Fruit fly (Drosophila melanogaster) whole organism, embryonic: ENCODE results near the gene Sp1.
A peak's percentile ranks its signal among the peaks of the same experiment; 100 is the strongest.

Source experiments
- Adf1 ChIP-seq: fragments of 200-800 bp; sonication (Bioruptor generic); IDR thresholded peaks from 2 replicates; pipeline ENCODE4 v1.3.6; 2022; ENCODE audit warnings: missing biosample characterization, missing genetic modification characterization
- B-H2 ChIP-seq: fragments of 200-800 bp; sonication (Bioruptor generic); optimal IDR thresholded peaks from 2 replicates; lab custom pipeline; 2018; ENCODE audit warnings: missing biosample characterization, mild to moderate bottlenecking, missing genetic modification characterization
- Bgb ChIP-seq: fragments of 200-800 bp; sonication (Bioruptor generic); IDR thresholded peaks from 2 replicates; pipeline ENCODE4 v1.3.6; 2022; ENCODE audit warnings: missing biosample characterization, missing genetic modification characterization; ENCODE audit not compliant: partially characterized antibody
- CG10274 ChIP-seq: fragments of 200-800 bp; sonication (Bioruptor generic); optimal IDR thresholded peaks from 3 replicates; lab custom pipeline; 2017; ENCODE audit warnings: missing biosample characterization, mild to moderate bottlenecking, missing genetic modification characterization
- CG10321 ChIP-seq: fragments of 200-800 bp; sonication (Bioruptor generic); IDR thresholded peaks from 2 replicates; pipeline ENCODE4 v1.3.6; 2022; ENCODE audit warnings: missing biosample characterization, missing genetic modification characterization
- CG11247 ChIP-seq: fragments of 200-800 bp; sonication (Bioruptor generic); IDR thresholded peaks from 2 replicates; pipeline ENCODE4 v1.3.6; 2022; ENCODE audit warnings: missing biosample characterization, missing genetic modification characterization
- CG12155 ChIP-seq: fragments of 200-800 bp; sonication (Bioruptor generic); optimal IDR thresholded peaks from 3 replicates; lab custom pipeline; 2016; ENCODE audit warnings: missing biosample characterization, missing genetic modification characterization
- CG16779 ChIP-seq: fragments of 200-800 bp; sonication (Bioruptor generic); IDR thresholded peaks from 2 replicates; pipeline ENCODE4 v1.3.6; 2022; ENCODE audit warnings: missing biosample characterization, missing genetic modification characterization
- CG16813 ChIP-seq: fragments of 200-800 bp; sonication (Bioruptor generic); IDR thresholded peaks from 3 replicates; pipeline ENCODE4 v1.3.6; 2022; ENCODE audit warnings: missing biosample characterization, missing genetic modification characterization; ENCODE audit not compliant: partially characterized antibody
- CG17829 ChIP-seq: fragments of 200-800 bp; optimal IDR thresholded peaks from 2 replicates; lab custom pipeline; 2019; ENCODE audit warnings: missing biosample characterization, mild to moderate bottlenecking, missing genetic modification characterization, moderate library complexity
- CG1832 ChIP-seq: fragments of 200-800 bp; sonication (Bioruptor generic); optimal IDR thresholded peaks from 2 replicates; lab custom pipeline; 2017; ENCODE audit warnings: missing biosample characterization, mild to moderate bottlenecking, missing genetic modification characterization, inconsistent platforms
- CG2199 ChIP-seq: fragments of 200-800 bp; sonication (Bioruptor generic); IDR thresholded peaks from 3 replicates; pipeline ENCODE4 v1.3.6; 2022; ENCODE audit warnings: missing biosample characterization, missing genetic modification characterization
- CG32767 ChIP-seq: fragments of 200-800 bp; sonication (Bioruptor generic); IDR thresholded peaks from 2 replicates; pipeline ENCODE4 v1.3.6; 2022; ENCODE audit warnings: missing biosample characterization, missing genetic modification characterization
- CG33557 ChIP-seq: fragments of 200-800 bp; sonication (Bioruptor generic); optimal IDR thresholded peaks from 2 replicates; lab custom pipeline; 2019; ENCODE audit warnings: missing biosample characterization, mild to moderate bottlenecking, missing genetic modification characterization, moderate library complexity
- CG42726 ChIP-seq: fragments of 200-800 bp; sonication (Bioruptor generic); IDR thresholded peaks from 2 replicates; pipeline ENCODE4 v1.3.6; 2022; ENCODE audit warnings: missing biosample characterization, missing genetic modification characterization; ENCODE audit not compliant: partially characterized antibody
- CG5180 ChIP-seq: fragments of 200-800 bp; sonication (Bioruptor generic); optimal IDR thresholded peaks from 3 replicates; lab custom pipeline; 2017; ENCODE audit warnings: missing biosample characterization, missing genetic modification characterization, mild to moderate bottlenecking, moderate library complexity, missing genetic modification reagents
- CG6813 ChIP-seq: fragments of 200-800 bp; sonication (Bioruptor generic); optimal IDR thresholded peaks from 2 replicates; lab custom pipeline; 2017; ENCODE audit warnings: missing biosample characterization, missing genetic modification characterization, mild to moderate bottlenecking, moderate library complexity, missing genetic modification reagents
- CG8290 ChIP-seq, 3 experiments: fragments of 200-800 bp; sonication (Bioruptor generic); optimal IDR thresholded peaks; 2 replicates each; lab custom pipeline; 2016 to 2019; ENCODE audit warnings: missing biosample characterization in 3 of 3, missing genetic modification characterization in 3 of 3, mild to moderate bottlenecking in 2 of 3, moderate library complexity in 1 of 3
- D ChIP-seq, 2 experiments: fragments of 200-800 bp in 1 of 2; fragments of >200 bp in 1 of 2; sonication (Bioruptor generic) in 1 of 2; optimal IDR thresholded peaks; 2 replicates in 1 of 2; 3 replicates in 1 of 2; lab custom pipeline; 2017; ENCODE audit warnings: mild to moderate bottlenecking in 1 of 2, missing biosample characterization in 1 of 2, missing genetic modification characterization in 1 of 2, missing genetic modification reagents in 1 of 2
- Deaf1 ChIP-seq: fragments of 200-800 bp; optimal IDR thresholded peaks from 3 replicates; lab custom pipeline; 2019; ENCODE audit warnings: missing biosample characterization, mild to moderate bottlenecking, missing genetic modification characterization, moderate library complexity
- E2f2 ChIP-seq: fragments of 200-800 bp; sonication (Bioruptor generic); IDR thresholded peaks from 2 replicates; pipeline ENCODE4 v1.3.6; 2022; ENCODE audit warnings: missing biosample characterization, missing genetic modification characterization
- Ets65A ChIP-seq: fragments of 200-800 bp; sonication (Bioruptor generic); peaks from one replicate; lab custom pipeline; 2016; ENCODE audit warnings: missing biosample characterization, missing genetic modification characterization
- HLH3B ChIP-seq: fragments of 200-800 bp; sonication (Bioruptor generic); IDR thresholded peaks from 2 replicates; pipeline ENCODE4 v1.3.6; 2022; ENCODE audit warnings: missing biosample characterization, missing genetic modification characterization
- HmgZ ChIP-seq: fragments of 200-800 bp; sonication (Bioruptor generic); optimal IDR thresholded peaks from 2 replicates; lab custom pipeline; 2018; ENCODE audit warnings: missing biosample characterization, mild to moderate bottlenecking, missing genetic modification characterization
- MESR4 ChIP-seq: fragments of 200-800 bp; sonication (Bioruptor generic); optimal IDR thresholded peaks from 2 replicates; lab custom pipeline; 2018; ENCODE audit warnings: missing biosample characterization, mild to moderate bottlenecking, missing genetic modification characterization, moderate library complexity
- Nf-YC ChIP-seq: fragments of 200-800 bp; optimal IDR thresholded peaks from 3 replicates; lab custom pipeline; 2019; ENCODE audit warnings: missing biosample characterization, mild to moderate bottlenecking, missing genetic modification characterization, moderate library complexity
- Sry-β ChIP-seq: fragments of 200-800 bp; sonication (Bioruptor generic); optimal IDR thresholded peaks from 2 replicates; lab custom pipeline; 2018; ENCODE audit warnings: missing biosample characterization, mild to moderate bottlenecking, missing genetic modification characterization, moderate library complexity
- Usf ChIP-seq: fragments of 200-800 bp; sonication (Bioruptor generic); optimal IDR thresholded peaks from 2 replicates; lab custom pipeline; 2017; ENCODE audit warnings: missing genotype, missing biosample characterization, missing genetic modification characterization
- YL-1 ChIP-seq: fragments of 200-800 bp; sonication (Bioruptor generic); optimal IDR thresholded peaks from 3 replicates; lab custom pipeline; 2017; ENCODE audit warnings: missing biosample characterization, mild to moderate bottlenecking, missing genetic modification characterization
- bcd ChIP-seq: fragments of 200-800 bp; sonication (Bioruptor generic); optimal IDR thresholded peaks from 2 replicates; lab custom pipeline; 2017; ENCODE audit warnings: missing biosample characterization, mild to moderate bottlenecking, missing genetic modification characterization
- crol ChIP-seq: fragments of 200-800 bp; sonication (Bioruptor generic); IDR thresholded peaks from 2 replicates; pipeline ENCODE4 v1.3.6; 2022; ENCODE audit warnings: missing biosample characterization, missing genetic modification characterization
- ewg ChIP-seq: fragments of 200-800 bp; sonication (Bioruptor generic); optimal IDR thresholded peaks from 3 replicates; lab custom pipeline; 2017; ENCODE audit warnings: mild to moderate bottlenecking, missing biosample characterization, missing genetic modification reagents, missing genetic modification characterization
- fd64A ChIP-seq: fragments of 200-800 bp; sonication (Bioruptor generic); optimal IDR thresholded peaks from 3 replicates; lab custom pipeline; 2018; ENCODE audit warnings: missing biosample characterization, mild to moderate bottlenecking, missing genetic modification characterization
- fru ChIP-seq: fragments of >200 bp; optimal IDR thresholded peaks from 2 replicates; lab custom pipeline; 2017
- hb ChIP-seq: fragments of 200-800 bp; sonication (Bioruptor generic); IDR thresholded peaks from 3 replicates; pipeline ENCODE4 v1.3.6; 2022; ENCODE audit warnings: missing biosample characterization, missing genetic modification characterization; ENCODE audit not compliant: partially characterized antibody
- kah ChIP-seq: fragments of 200-800 bp; sonication (Bioruptor generic); optimal IDR thresholded peaks from 2 replicates; lab custom pipeline; 2018; ENCODE audit warnings: missing biosample characterization, mild to moderate bottlenecking, missing genetic modification characterization
- kni ChIP-seq: fragments of 200-800 bp; sonication (Bioruptor generic); optimal IDR thresholded peaks from 3 replicates; lab custom pipeline; 2017; ENCODE audit warnings: mild to moderate bottlenecking, missing biosample characterization, missing genetic modification reagents, missing genetic modification characterization
- mirr ChIP-seq: fragments of 200-800 bp; sonication (Bioruptor generic); optimal IDR thresholded peaks from 3 replicates; lab custom pipeline; 2018; ENCODE audit warnings: missing biosample characterization, mild to moderate bottlenecking, missing genetic modification characterization
- pfk ChIP-seq: fragments of 200-800 bp; sonication (Bioruptor generic); optimal IDR thresholded peaks from 2 replicates; lab custom pipeline; 2018; ENCODE audit warnings: missing biosample characterization, mild to moderate bottlenecking, missing genetic modification characterization, moderate library complexity
- row ChIP-seq: fragments of 200-800 bp; sonication (Bioruptor generic); IDR thresholded peaks from 3 replicates; pipeline ENCODE4 v1.3.6; 2022; ENCODE audit warnings: missing biosample characterization, missing genetic modification characterization
- unc-4 ChIP-seq: fragments of 200-800 bp; sonication (Bioruptor generic); IDR thresholded peaks from 2 replicates; pipeline ENCODE4 v1.3.6; 2022; ENCODE audit warnings: missing biosample characterization, missing genetic modification characterization; ENCODE audit not compliant: partially characterized antibody
- unpg ChIP-seq: fragments of 200-800 bp; sonication (Bioruptor generic); optimal IDR thresholded peaks from 3 replicates; lab custom pipeline; 2018; ENCODE audit warnings: missing biosample characterization, mild to moderate bottlenecking, missing genetic modification characterization, moderate library complexity
- vfl ChIP-seq: fragments of 200-800 bp; sonication (Bioruptor generic); optimal IDR thresholded peaks from 2 replicates; lab custom pipeline; 2016; ENCODE audit warnings: missing biosample characterization, missing genetic modification characterization
- wek ChIP-seq: fragments of 200-800 bp; sonication (Bioruptor generic); optimal IDR thresholded peaks from 3 replicates; lab custom pipeline; 2018; ENCODE audit warnings: missing biosample characterization, mild to moderate bottlenecking, missing genetic modification characterization, moderate library complexity

Gene Sp1

dm6 chrX:9685568-9686413 lies 43.7 kb upstream of the Sp1 start (continued):
- TF ChIP-seq CG17829 (tag; lab: Kevin White, UChicago) (peak; percentile 53), Ets65A (GFP tag; lab: Kevin White, UChicago) (peak; percentile 94), B-H2 (GFP tag; lab: Kevin White, UChicago) (peak; percentile 80), Usf (peak; percentile 36), CG10274 (peak; percentile 36), vfl (peak; percentile 57), bcd (GFP tag; lab: Kevin White, UChicago) (peak; percentile 73)

dm6 chrX:9686546-9687219 lies 42.8 kb upstream of the Sp1 start, which contains the start of gene nej:
Gene nej (minus strand): TSS chrX:9687066.
- peak; percentile 45 for TF ChIP-seq fru
- peak; percentile 92 for TF ChIP-seq kni (GFP tag; lab: Kevin White, UChicago)
- TF ChIP-seq hb, result no peak
- peak; percentile 3 for TF ChIP-seq unpg (GFP tag; lab: Kevin White, UChicago)
- TF ChIP-seq CG5180 (GFP tag; lab: Kevin White, UChicago), result peak; percentile 33
- TF ChIP-seq YL-1 (GFP tag; lab: Kevin White, UChicago), result peak; percentile 87
- TF ChIP-seq CG6813 (GFP tag; lab: Kevin White, UChicago), result peak; percentile 16
- peak; percentile 39; the same call in 1 of the 2 replicates for TF ChIP-seq E2f2 (GFP tag; lab: Robert Waterston, UW)
- TF ChIP-seq unc-4 (GFP tag; lab: Robert Waterston, UW), result no peak
- TF ChIP-seq Adf1, result peak; percentile 21
- peak; percentile 21; the same call in 1 of the 3 replicates for TF ChIP-seq CG16813
- TF ChIP-seq Sry-β, result peak; percentile 97
- peak; percentile 64 for TF ChIP-seq crol (GFP tag; lab: Robert Waterston, UW)
- TF ChIP-seq CG10321, result peak; percentile 93
- TF ChIP-seq Bgb (GFP tag; lab: Robert Waterston, UW), result no peak
- TF ChIP-seq HmgZ (tag; lab: Kevin White, UChicago), result peak; percentile 16
- peak; percentile 21 for TF ChIP-seq wek (GFP tag; lab: Kevin White, UChicago)
- TF ChIP-seq CG1832 (GFP tag; lab: Kevin White, UChicago), result peak; percentile 92
- TF ChIP-seq fd64A (GFP tag; lab: Kevin White, UChicago), result peak; percentile 42
- TF ChIP-seq pfk, result peak; percentile 12
- TF ChIP-seq row (GFP tag; lab: Robert Waterston, UW), result peak; percentile 60
- no peak for TF ChIP-seq CG8290 (GFP tag; optimal IDR thresholded peaks at IDR 0.05; lab: Kevin White, UChicago)
- TF ChIP-seq CG8290 (tag; optimal IDR thresholded peaks at IDR 0.05; lab: Kevin White, UChicago), result peak in 1 of 2 experiments; percentile 54
- TF ChIP-seq ewg (GFP tag; lab: Kevin White, UChicago), result peak; percentile 7
- TF ChIP-seq MESR4 (GFP tag; lab: Kevin White, UChicago), result peak; percentile 68
- peak; percentile 99 for TF ChIP-seq CG12155 (GFP tag; lab: Kevin White, UChicago)
- no peak for TF ChIP-seq CG33557 (GFP tag; lab: Kevin White, UChicago)
- TF ChIP-seq D (optimal IDR thresholded peaks at IDR 0.05; lab: Kevin White, UChicago), result peak; percentile 67
- TF ChIP-seq D (GFP tag; optimal IDR thresholded peaks at IDR 0.05; lab: Kevin White, UChicago), result peak; percentile 5
- TF ChIP-seq HLH3B (GFP tag; lab: Robert Waterston, UW), result no peak
- peak; percentile 22; the same call in 1 of the 2 replicates for TF ChIP-seq CG42726
- no peak for TF ChIP-seq CG16779 (GFP tag; lab: Robert Waterston, UW)
- peak; percentile 44 for TF ChIP-seq kah (GFP tag; lab: Kevin White, UChicago)
- TF ChIP-seq CG11247, result no peak
- peak; percentile 32 for TF ChIP-seq Deaf1
- TF ChIP-seq Nf-YC (tag; lab: Kevin White, UChicago), result peak; percentile 65
- TF ChIP-seq mirr (GFP tag; lab: Kevin White, UChicago), result peak; percentile 51
- peak; percentile 8; the same call in 1 of the 3 replicates for TF ChIP-seq CG2199 (GFP tag; lab: Robert Waterston, UW)
- peak; percentile 63; the same call in 1 of the 2 replicates for TF ChIP-seq CG32767 (GFP tag; lab: Robert Waterston, UW)
